Fruit fly (Drosophila melanogaster) whole organism, embryonic: ENCODE measurements around the gene CG15382.

Source experiments
- B-H2 ChIP-seq: fragments of 200-800 bp; sonication (Bioruptor generic); optimal IDR thresholded peaks from 2 replicates; lab custom pipeline; 2018; ENCODE audit warnings: missing biosample characterization, mild to moderate bottlenecking, missing genetic modification characterization
- CG10565 ChIP-seq: fragments of 200-800 bp; sonication (Bioruptor generic); optimal IDR thresholded peaks from 3 replicates; lab custom pipeline; 2016; ENCODE audit warnings: missing biosample characterization, mild to moderate bottlenecking, missing genetic modification characterization
- CG12299 ChIP-seq: fragments of 200-800 bp; sonication (Bioruptor generic); optimal IDR thresholded peaks from 2 replicates; lab custom pipeline; 2018; ENCODE audit warnings: missing biosample characterization, mild to moderate bottlenecking, missing genetic modification characterization
- CG15601 ChIP-seq: fragments of 200-800 bp; sonication (Bioruptor generic); optimal IDR thresholded peaks from 3 replicates; lab custom pipeline; 2019; ENCODE audit warnings: missing biosample characterization, mild to moderate bottlenecking, missing genetic modification characterization, moderate library complexity
- CG1603 ChIP-seq: fragments of 200-800 bp; sonication (Bioruptor generic); optimal IDR thresholded peaks from 2 replicates; lab custom pipeline; 2019; ENCODE audit warnings: missing biosample characterization, mild to moderate bottlenecking, missing genetic modification characterization, moderate library complexity
- CG16863 ChIP-seq: fragments of 200-800 bp; sonication (Bioruptor generic); optimal IDR thresholded peaks from 3 replicates; lab custom pipeline; 2016; ENCODE audit warnings: missing biosample characterization, missing genetic modification characterization
- CG17912 ChIP-seq: fragments of 200-800 bp; sonication (Bioruptor generic); optimal IDR thresholded peaks from 2 replicates; lab custom pipeline; 2018; ENCODE audit warnings: missing biosample characterization, mild to moderate bottlenecking, missing genetic modification characterization
- CG2199 ChIP-seq: fragments of 200-800 bp; sonication (Bioruptor generic); IDR thresholded peaks from 3 replicates; pipeline ENCODE4 v1.3.6; 2022; ENCODE audit warnings: missing biosample characterization, missing genetic modification characterization
- CG34376 ChIP-seq: fragments of 200-800 bp; sonication (Bioruptor generic); optimal IDR thresholded peaks from 2 replicates; lab custom pipeline; 2018; ENCODE audit warnings: missing biosample characterization, mild to moderate bottlenecking, missing genetic modification characterization
- CG3838 ChIP-seq: fragments of 200-800 bp; sonication (Bioruptor generic); optimal IDR thresholded peaks from 3 replicates; lab custom pipeline; 2016; ENCODE audit warnings: missing biosample characterization, missing genetic modification characterization
- CG4617 ChIP-seq: fragments of 200-800 bp; sonication (Bioruptor generic); optimal IDR thresholded peaks from 3 replicates; lab custom pipeline; 2016; ENCODE audit warnings: missing biosample characterization, missing genetic modification characterization, borderline replicate concordance
- CG4707 ChIP-seq: fragments of 200-800 bp; sonication (Bioruptor generic); optimal IDR thresholded peaks from 2 replicates; lab custom pipeline; 2018; ENCODE audit warnings: missing biosample characterization, mild to moderate bottlenecking, missing genetic modification characterization, moderate library complexity
- CG6254 ChIP-seq: fragments of 200-800 bp; sonication (Bioruptor generic); optimal IDR thresholded peaks from 3 replicates; lab custom pipeline; 2017; ENCODE audit warnings: mild to moderate bottlenecking, missing biosample characterization, missing genetic modification reagents, missing genetic modification characterization
- CG8290 ChIP-seq, 3 experiments: fragments of 200-800 bp; sonication (Bioruptor generic); optimal IDR thresholded peaks; 2 replicates each; lab custom pipeline; 2016 to 2019; ENCODE audit warnings: missing biosample characterization in 3 of 3, missing genetic modification characterization in 3 of 3, mild to moderate bottlenecking in 2 of 3, moderate library complexity in 1 of 3
- CG8388 ChIP-seq: fragments of 200-800 bp; sonication (Bioruptor generic); optimal IDR thresholded peaks from 2 replicates; lab custom pipeline; 2019; ENCODE audit warnings: missing biosample characterization, mild to moderate bottlenecking, missing genetic modification characterization, moderate library complexity
- CG8478 ChIP-seq: fragments of >200 bp; optimal IDR thresholded peaks from 2 replicates; lab custom pipeline; 2018
- CG8924 ChIP-seq: fragments of 200-800 bp; optimal IDR thresholded peaks from 3 replicates; lab custom pipeline; 2019; ENCODE audit warnings: missing biosample characterization, mild to moderate bottlenecking, missing genetic modification characterization, moderate library complexity
- CHES-1-like ChIP-seq: fragments of 200-800 bp; sonication (Bioruptor generic); optimal IDR thresholded peaks from 2 replicates; lab custom pipeline; 2016; ENCODE audit warnings: missing biosample characterization, missing genetic modification characterization
- Chrac-16 ChIP-seq: fragments of 200-800 bp; sonication (Bioruptor generic); optimal IDR thresholded peaks from 3 replicates; lab custom pipeline; 2016; ENCODE audit warnings: missing biosample characterization, missing genetic modification characterization
- Fer1 ChIP-seq: fragments of 200-800 bp; sonication (Bioruptor generic); optimal IDR thresholded peaks from 2 replicates; lab custom pipeline; 2017; ENCODE audit warnings: missing biosample characterization, mild to moderate bottlenecking, missing genetic modification characterization
- Fer2 ChIP-seq: fragments of 200-800 bp; sonication (Bioruptor generic); optimal IDR thresholded peaks from 2 replicates; lab custom pipeline; 2018; ENCODE audit warnings: missing biosample characterization, mild to moderate bottlenecking, missing genetic modification characterization, moderate library complexity
- HHEX ChIP-seq: fragments of 200-800 bp; sonication (Bioruptor generic); optimal IDR thresholded peaks from 3 replicates; lab custom pipeline; 2017; ENCODE audit warnings: missing biosample characterization, mild to moderate bottlenecking, missing genetic modification characterization, missing genetic modification reagents
- Hey ChIP-seq: fragments of 200-800 bp; sonication (Bioruptor generic); optimal IDR thresholded peaks from 3 replicates; lab custom pipeline; 2018; ENCODE audit warnings: missing biosample characterization, mild to moderate bottlenecking, missing genetic modification characterization
- HmgZ ChIP-seq: fragments of 200-800 bp; sonication (Bioruptor generic); optimal IDR thresholded peaks from 2 replicates; lab custom pipeline; 2018; ENCODE audit warnings: missing biosample characterization, mild to moderate bottlenecking, missing genetic modification characterization
- Hmr ChIP-seq: fragments of 200-800 bp; sonication (Bioruptor generic); optimal IDR thresholded peaks from 3 replicates; lab custom pipeline; 2017; ENCODE audit warnings: mild to moderate bottlenecking, missing biosample characterization, missing genetic modification reagents, missing genetic modification characterization
- Hr78 ChIP-seq, 2 experiments: fragments of 200-800 bp in 1 of 2; fragments of >200 bp in 1 of 2; sonication (Bioruptor generic) in 1 of 2; optimal IDR thresholded peaks; 2 replicates each; lab custom pipeline; 2017 to 2019; ENCODE audit warnings: missing biosample characterization in 2 of 2, missing genetic modification characterization in 2 of 2, mild to moderate bottlenecking in 1 of 2, moderate library complexity in 1 of 2
- Kr ChIP-seq: fragments of 200-800 bp; sonication (Bioruptor generic); optimal IDR thresholded peaks from 2 replicates; lab custom pipeline; 2017; ENCODE audit warnings: missing biosample characterization, mild to moderate bottlenecking, missing genetic modification characterization
- MTF-1 ChIP-seq: fragments of 200-800 bp; sonication (Bioruptor generic); optimal IDR thresholded peaks from 2 replicates; lab custom pipeline; 2018; ENCODE audit warnings: missing biosample characterization, mild to moderate bottlenecking, missing genetic modification characterization, borderline replicate concordance
- Med ChIP-seq: fragments of 200-800 bp; sonication (Bioruptor generic); peaks from one replicate; lab custom pipeline; 2016; ENCODE audit warnings: missing biosample characterization, missing genetic modification characterization, mild to moderate bottlenecking, inconsistent platforms, moderate library complexity
- Meics ChIP-seq: fragments of 200-800 bp; sonication (Bioruptor generic); optimal IDR thresholded peaks from 2 replicates; lab custom pipeline; 2017; ENCODE audit warnings: missing biosample characterization, mild to moderate bottlenecking, missing genetic modification characterization
- Nf-YB ChIP-seq: fragments of 200-800 bp; sonication (Bioruptor generic); optimal IDR thresholded peaks from 3 replicates; lab custom pipeline; 2019; ENCODE audit warnings: missing biosample characterization, mild to moderate bottlenecking, missing genetic modification characterization, moderate library complexity
- bbx ChIP-seq: fragments of 200-800 bp; sonication (Bioruptor generic); IDR thresholded peaks from 2 replicates; pipeline ENCODE4 v1.3.6; 2022; ENCODE audit warnings: missing biosample characterization, missing genetic modification characterization; ENCODE audit not compliant: partially characterized antibody
- bsh ChIP-seq, 2 experiments: fragments of 200-800 bp; sonication (Bioruptor generic); optimal IDR thresholded peaks; 2 replicates each; lab custom pipeline; 2017 to 2018; ENCODE audit warnings: mild to moderate bottlenecking in 2 of 2, missing biosample characterization in 2 of 2, missing genetic modification characterization in 2 of 2, moderate library complexity in 1 of 2
- ci ChIP-seq: fragments of 200-800 bp; sonication (Bioruptor generic); IDR thresholded peaks from 3 replicates; pipeline ENCODE4 v1.3.6; 2022; ENCODE audit warnings: missing biosample characterization, missing genetic modification characterization
- cwo ChIP-seq: fragments of 200-800 bp; sonication (Bioruptor generic); optimal IDR thresholded peaks from 3 replicates; lab custom pipeline; 2017; ENCODE audit warnings: missing biosample characterization, missing genetic modification characterization, mild to moderate bottlenecking, moderate library complexity, missing genetic modification reagents
- fd64A ChIP-seq: fragments of 200-800 bp; sonication (Bioruptor generic); optimal IDR thresholded peaks from 3 replicates; lab custom pipeline; 2018; ENCODE audit warnings: missing biosample characterization, mild to moderate bottlenecking, missing genetic modification characterization
- gsb-n ChIP-seq: fragments of 200-800 bp; sonication (Bioruptor generic); optimal IDR thresholded peaks from 3 replicates; lab custom pipeline; 2018; ENCODE audit warnings: missing biosample characterization, mild to moderate bottlenecking, missing genetic modification characterization
- hkb ChIP-seq, 2 experiments: fragments of 200-800 bp in 1 of 2; fragments of >200 bp in 1 of 2; sonication (Bioruptor generic) in 1 of 2; IDR thresholded peaks in 1 of 2; optimal IDR thresholded peaks in 1 of 2; 2 replicates each; pipeline versions ENCODE4 v1.3.6 to Lab custom; 2017 to 2022; ENCODE audit warnings: missing biosample characterization in 1 of 2, missing genetic modification characterization in 1 of 2
- lab ChIP-seq: fragments of 200-800 bp; sonication (Bioruptor generic); optimal IDR thresholded peaks from 3 replicates; lab custom pipeline; 2017; ENCODE audit warnings: missing biosample characterization, missing genetic modification characterization, mild to moderate bottlenecking, moderate library complexity, missing genetic modification reagents
- lola ChIP-seq, 3 experiments: fragments of >200 bp in 2 of 3; fragments of 200-800 bp in 1 of 3; sonication (Bioruptor generic) in 1 of 3; optimal IDR thresholded peaks; 2 replicates each; lab custom pipeline; 2017 to 2019; ENCODE audit warnings: missing biosample characterization in 3 of 3, missing genetic modification characterization in 3 of 3, mild to moderate bottlenecking in 1 of 3, moderate library complexity in 1 of 3
- nerfin-1 ChIP-seq: fragments of 200-800 bp; sonication (Bioruptor generic); optimal IDR thresholded peaks from 3 replicates; lab custom pipeline; 2019; ENCODE audit warnings: missing biosample characterization, mild to moderate bottlenecking, missing genetic modification characterization, moderate library complexity
- oc ChIP-seq: fragments of 200-800 bp; sonication (Bioruptor generic); optimal IDR thresholded peaks from 2 replicates; lab custom pipeline; 2018; ENCODE audit warnings: missing biosample characterization, mild to moderate bottlenecking, missing genetic modification characterization, moderate library complexity
- otp ChIP-seq: fragments of 200-800 bp; sonication (Bioruptor generic); IDR thresholded peaks from 3 replicates; pipeline ENCODE4, ENCODE4 v1.3.6; 2022; ENCODE audit warnings: missing biosample characterization, missing genetic modification characterization
- ro ChIP-seq: fragments of 200-800 bp; sonication (Bioruptor generic); IDR thresholded peaks from 2 replicates; pipeline ENCODE4 v1.3.6; 2022; ENCODE audit warnings: missing biosample characterization, missing genetic modification characterization
- sens ChIP-seq: fragments of 200-800 bp; sonication (Bioruptor generic); peaks from one replicate; lab custom pipeline; 2016; ENCODE audit warnings: missing biosample characterization, missing genetic modification characterization
- usp ChIP-seq: fragments of >200 bp; optimal IDR thresholded peaks from 2 replicates; lab custom pipeline; 2017; ENCODE audit warnings: missing biosample characterization, missing genetic modification characterization
- vfl ChIP-seq: fragments of 200-800 bp; sonication (Bioruptor generic); optimal IDR thresholded peaks from 2 replicates; lab custom pipeline; 2016; ENCODE audit warnings: missing biosample characterization, missing genetic modification characterization

CG15382 gene

DNA sequence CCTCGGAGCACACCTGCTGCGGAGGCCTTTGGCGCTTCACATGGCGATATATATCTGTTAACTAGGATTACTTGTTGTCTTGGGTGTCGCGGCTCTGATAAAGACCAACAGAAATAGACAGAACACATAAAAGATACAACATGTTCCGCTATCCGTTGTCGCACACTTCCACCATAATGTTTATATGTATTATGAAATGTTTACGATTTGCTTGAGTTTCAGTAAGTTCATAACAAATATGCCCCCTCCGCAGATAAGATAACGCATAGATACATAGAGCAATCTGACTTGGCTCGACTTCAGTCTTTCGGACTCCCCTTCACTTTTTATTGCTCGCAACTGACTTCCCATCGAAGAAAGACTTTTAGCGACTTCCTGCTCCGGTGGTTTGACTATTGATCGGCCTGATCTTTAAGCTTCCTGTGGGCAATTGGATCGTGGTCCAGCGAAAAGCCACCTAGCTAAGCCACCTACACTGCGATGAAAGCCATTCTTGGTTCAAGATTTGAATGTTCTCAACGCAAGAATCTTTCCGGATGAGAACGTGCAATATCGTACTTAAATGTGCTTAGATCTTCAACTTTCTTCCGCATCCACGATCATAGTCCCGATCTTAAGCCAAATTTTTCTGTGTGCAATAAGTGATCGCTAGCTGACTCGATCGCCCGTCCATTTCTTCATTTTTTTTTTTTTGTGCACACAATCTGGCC is 12.8 kb downstream of the CG15382 start (continued):
- TF ChIP-seq ci (GFP tag; lab: Robert Waterston, UW) (peak; percentile 68; the same call in 1 of the 3 replicates), cwo (peak; percentile 19), gsb-n (no peak), vfl (GFP tag; lab: Kevin White, UChicago) (no peak), CG10565 (GFP tag; lab: Kevin White, UChicago) (no peak), B-H2 (GFP tag; lab: Kevin White, UChicago) (peak; percentile 34), otp (GFP tag; lab: Robert Waterston, UW) (peak; percentile 45; the same call in 1 of the 3 replicates), CG12299 (tag; lab: Kevin White, UChicago) (peak; percentile 49), Hr78 (GFP tag; optimal IDR thresholded peaks at IDR 0.05; lab: Kevin White, UChicago) (no peak), CG3838 (no peak), nerfin-1 (tag; lab: Kevin White, UChicago) (peak; percentile 10), CG34376 (GFP tag; lab: Kevin White, UChicago) (peak; percentile 40), CG8478 (lab: Kevin White, UChicago) (no peak), Fer1 (GFP tag; lab: Kevin White, UChicago) (peak; percentile 65), CG17912 (peak; percentile 49), CG15601 (peak; percentile 41), CG2199 (no peak), bsh (GFP tag; optimal IDR thresholded peaks at IDR 0.05; lab: Kevin White, UChicago) (peak in 1 of 2 experiments; percentile 61), Meics (peak; percentile 40), Hmr (GFP tag; lab: Kevin White, UChicago) (peak; percentile 34), CG8388 (GFP tag; lab: Kevin White, UChicago) (no peak), MTF-1 (GFP tag; lab: Kevin White, UChicago) (peak; percentile 45), Fer2 (tag; lab: Kevin White, UChicago) (no peak), lab (GFP tag; lab: Kevin White, UChicago) (peak; percentile 80), CG6254 (GFP tag; lab: Kevin White, UChicago) (peak; percentile 49), lola (GFP tag; optimal IDR thresholded peaks at IDR 0.05; lab: Kevin White, UChicago) (no peak), HmgZ (tag; lab: Kevin White, UChicago) (peak; percentile 24), ro (no peak), CG1603 (tag; lab: Kevin White, UChicago) (peak; percentile 38), CG8924 (tag; lab: Kevin White, UChicago) (peak; percentile 34), Med (GFP tag; lab: Kevin White, UChicago) (peak; percentile 72), usp (no peak), Hey (tag; lab: Kevin White, UChicago) (peak; percentile 26), HHEX (GFP tag; lab: Kevin White, UChicago) (peak; percentile 56), sens (peak; percentile 75), fd64A (peak; percentile 73), CG8290 (GFP tag; optimal IDR thresholded peaks at IDR 0.05; lab: Kevin White, UChicago) (no peak), CG8290 (tag; optimal IDR thresholded peaks at IDR 0.05; lab: Kevin White, UChicago) (peak in 1 of 2 experiments; percentile 57), CG4707 (GFP tag; lab: Kevin White, UChicago) (peak; percentile 38), Chrac-16 (GFP tag; lab: Kevin White, UChicago) (no peak), Kr (GFP tag; lab: Kevin White, UChicago) (peak; percentile 40), hkb (optimal IDR thresholded peaks at IDR 0.05; lab: Kevin White, UChicago) (no peak), hkb (GFP tag; IDR thresholded peaks at IDR 0.05; lab: Robert Waterston, UW) (peak; percentile 46), bbx (no peak), Nf-YB (GFP tag; lab: Kevin White, UChicago) (peak; percentile 13), oc (tag; lab: Kevin White, UChicago) (no peak), CG16863 (GFP tag; lab: Kevin White, UChicago) (no peak), CG4617 (GFP tag; lab: Kevin White, UChicago) (no peak), CHES-1-like (no peak)
